Fruit fly (Drosophila melanogaster): ENCODE results near the gene CG11122.

Gene CG11122

DNA sequence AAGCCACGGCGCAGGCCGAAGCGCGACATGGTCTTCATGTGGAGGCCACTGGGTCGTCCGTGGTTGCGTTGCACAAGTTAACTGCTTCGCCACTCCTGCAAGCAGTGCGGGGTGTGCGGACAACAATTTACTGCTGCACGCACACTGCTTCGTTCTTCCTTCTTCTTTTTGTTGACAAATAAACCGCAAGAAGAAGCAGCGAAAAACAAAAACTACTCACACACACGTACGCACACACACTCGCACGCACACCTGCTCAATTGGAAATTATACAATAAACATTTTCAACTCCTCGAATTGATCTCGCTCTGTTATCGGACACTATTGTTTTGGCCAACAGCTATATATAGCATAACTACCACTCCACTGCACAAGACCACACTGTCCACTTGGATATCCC is 965 bp downstream of the CG11122 start (continued):
- TF ChIP-seq ERR (GFP tag; optimal IDR thresholded peaks at IDR 0.05) (no peak), E2f2 (GFP tag; IDR thresholded peaks at IDR 0.05) (no peak), Dfd (GFP tag; optimal IDR thresholded peaks at IDR 0.05) (peak in 1 of 2 experiments; percentile 9), cg (GFP tag; optimal IDR thresholded peaks at IDR 0.05) (peak; percentile 60), CG18011 (GFP tag; optimal IDR thresholded peaks at IDR 0.05) (peak; percentile 45), Elba2 (GFP tag; optimal IDR thresholded peaks at IDR 0.05) (peak; percentile 90), CG16863 (GFP tag; optimal IDR thresholded peaks at IDR 0.05) (no peak), lov (optimal IDR thresholded peaks at IDR 0.05) (no peak), lov (GFP tag; IDR thresholded peaks at IDR 0.05) (no peak)

DNA sequence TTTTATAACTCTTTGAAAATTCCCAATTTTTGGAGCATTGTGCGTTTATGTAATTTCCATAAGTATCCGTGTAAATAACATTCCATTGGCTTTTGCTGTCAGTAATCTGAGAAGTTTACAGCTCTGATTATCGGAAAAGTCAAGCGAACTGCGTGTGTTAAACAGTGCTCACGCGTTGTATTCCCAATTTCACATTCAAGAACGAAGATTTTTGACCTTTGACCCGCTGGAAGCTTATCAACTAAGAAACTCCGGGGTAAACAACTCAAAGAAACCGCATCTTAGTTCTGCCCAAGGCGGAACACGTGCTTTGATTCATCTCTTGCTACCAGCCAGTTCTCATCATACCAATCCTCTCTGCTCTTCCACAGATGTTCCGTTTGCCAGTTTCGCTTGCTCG is 14.9 kb downstream of the CG11122 start:
- peak in 1 of 2 experiments; percentile 51 for TF ChIP-seq Hr78 (GFP tag; optimal IDR thresholded peaks at IDR 0.05)
- TF ChIP-seq CG6254 (GFP tag; optimal IDR thresholded peaks at IDR 0.05): no peak
- TF ChIP-seq wdn (GFP tag; IDR thresholded peaks at IDR 0.05): no peak
- TF ChIP-seq grau (tag; optimal IDR thresholded peaks at IDR 0.05): no peak

DNA sequence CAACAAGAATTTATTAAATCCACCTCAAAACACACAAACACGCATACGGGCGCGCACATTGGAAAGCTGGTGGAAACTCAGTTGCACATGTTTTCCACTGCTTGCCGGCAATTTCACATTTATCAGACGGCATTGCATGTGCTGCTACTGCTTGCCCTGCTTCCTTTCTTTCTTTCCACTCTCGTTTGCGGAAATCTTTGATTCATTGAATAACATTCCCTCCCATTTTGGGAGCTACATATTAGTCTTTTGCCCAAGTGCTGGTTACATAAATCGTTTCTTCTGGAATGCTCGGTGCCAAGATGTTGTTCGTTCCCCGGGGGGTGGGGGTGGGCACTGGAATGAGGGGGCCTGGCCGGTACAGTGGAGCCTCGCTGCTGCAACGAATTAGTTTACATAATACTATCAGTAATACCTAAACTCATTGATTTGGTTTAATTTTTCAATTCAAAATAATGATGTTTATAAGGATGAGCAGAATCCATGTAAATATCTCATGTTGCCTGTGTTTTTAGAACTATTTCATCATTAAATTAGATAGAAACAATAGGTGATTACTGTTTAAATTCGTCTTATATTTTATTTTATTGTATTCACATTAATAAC is 15.6 kb downstream of the CG11122 start:
- TF ChIP-seq sens (GFP tag) (peak; percentile 75), phol (tag; optimal IDR thresholded peaks at IDR 0.05) (peak; percentile 12), NFAT (GFP tag; IDR thresholded peaks at IDR 0.05) (peak; percentile 29; the same call in 1 of the 2 replicates), CG8478 (optimal IDR thresholded peaks at IDR 0.05) (no peak), CG2120 (GFP tag; optimal IDR thresholded peaks at IDR 0.05) (peak; percentile 30), Med (GFP tag) (peak; percentile 36), tin (GFP tag; optimal IDR thresholded peaks at IDR 0.05) (peak; percentile 12), CG6654 (GFP tag; optimal IDR thresholded peaks at IDR 0.05) (no peak), CHES-1-like (GFP tag; optimal IDR thresholded peaks at IDR 0.05) (no peak), CG34422 (GFP tag; IDR thresholded peaks at IDR 0.05) (peak; percentile 74; the same call in 2 of the 3 replicates), tll (GFP tag; optimal IDR thresholded peaks at IDR 0.05) (no peak), CG14014 (GFP tag; IDR thresholded peaks at IDR 0.05) (peak; percentile 19; the same call in 1 of the 2 replicates), Max (GFP tag; optimal IDR thresholded peaks at IDR 0.05) (peak; percentile 7), CG32532 (GFP tag; IDR thresholded peaks at IDR 0.05) (peak; percentile 53; the same call in 1 of the 2 replicates), hkb (optimal IDR thresholded peaks at IDR 0.05) (no peak), hkb (GFP tag; IDR thresholded peaks at IDR 0.05) (peak; percentile 43; the same call in 1 of the 2 replicates), tgo (GFP tag; IDR thresholded peaks at IDR 0.05) (peak; percentile 23; the same call in 1 of the 3 replicates), CG7987 (GFP tag; optimal IDR thresholded peaks at IDR 0.05) (no peak), CG18599 (GFP tag; optimal IDR thresholded peaks at IDR 0.05) (peak; percentile 22), Six4 (GFP tag; optimal IDR thresholded peaks at IDR 0.05) (peak; percentile 25), Sox102F (GFP tag; optimal IDR thresholded peaks at IDR 0.05) (no peak), stwl (tag; optimal IDR thresholded peaks at IDR 0.05) (peak; percentile 23), vvl (GFP tag; IDR thresholded peaks at IDR 0.05) (peak; percentile 36; the same call in 1 of the 2 replicates), prd (optimal IDR thresholded peaks at IDR 0.05) (no peak), prd (GFP tag; IDR thresholded peaks at IDR 0.05) (peak; percentile 36; the same call in 1 of the 3 replicates), pan (optimal IDR thresholded peaks at IDR 0.05) (no peak), pan (GFP tag; optimal IDR thresholded peaks at IDR 0.05 in 1 of 2, IDR thresholded peaks at IDR 0.05 in 1 of 2) (peak in 1 of 2 experiments; percentile 56), bsh (GFP tag; optimal IDR thresholded peaks at IDR 0.05) (peak in 1 of 2 experiments; percentile 31), Lim3 (GFP tag; IDR thresholded peaks at IDR 0.05) (no peak), otp (GFP tag; IDR thresholded peaks at IDR 0.05) (no peak), ci (GFP tag; IDR thresholded peaks at IDR 0.05) (0 out of 3 replicates have a peak, but pooled peaks have one; percentile 7), esg (GFP tag; conservative IDR thresholded peaks at IDR 0.05) (0 out of 2 replicates have a peak, but pooled peaks have one; percentile 17), HLH3B (GFP tag; IDR thresholded peaks at IDR 0.05) (peak; percentile 45), ranshi (GFP tag; IDR thresholded peaks at IDR 0.05) (0 out of 2 replicates have a peak, but pooled peaks have one; percentile 13), CG31365 (tag; optimal IDR thresholded peaks at IDR 0.05) (peak; percentile 98)

Data from whole organism, embryonic.